Worm (Caenorhabditis elegans) whole organism, L1 larva: Measurements from ENCODE around the gene pch-2.

ENCODE experiments used
- C16A3.4 ChIP-seq: fragments of 150-350 bp; optimal IDR thresholded peaks from 2 replicates; lab custom pipeline; 2014; ENCODE audit warnings: missing biosample characterization, missing genetic modification characterization
- alr-1 ChIP-seq: fragments of 200-800 bp; sonication (Bioruptor generic); optimal IDR thresholded peaks from 2 replicates; lab custom pipeline; 2018; ENCODE audit warnings: borderline replicate concordance, mild to moderate bottlenecking, missing genetic modification characterization, missing compliant biosample characterization
- blmp-1 ChIP-seq: fragments of 150-350 bp; optimal IDR thresholded peaks from 2 replicates; lab custom pipeline; 2014; ENCODE audit warnings: missing biosample characterization, missing genetic modification characterization
- ceh-88 ChIP-seq: fragments of 200-800 bp; sonication (Bioruptor generic); IDR thresholded peaks from 2 replicates; pipeline ENCODE4 v1.3.6; 2022; ENCODE audit warnings: missing genetic modification characterization, missing compliant biosample characterization
- ces-1 ChIP-seq: fragments of 150-350 bp; optimal IDR thresholded peaks from 2 replicates; lab custom pipeline; 2014; ENCODE audit warnings: missing biosample characterization, missing genetic modification reagents, missing genetic modification characterization
- dpl-1 ChIP-seq, 3 experiments: fragments of 150-350 bp in 2 of 3; sonication (generic microtip) in 1 of 3; optimal IDR thresholded peaks; 2 replicates each; lab custom pipeline; 2014 to 2017; ENCODE audit warnings: missing biosample characterization in 3 of 3, missing genetic modification characterization in 3 of 3, missing genetic modification reagents in 3 of 3
- dsc-1 ChIP-seq: sonication (generic microtip); optimal IDR thresholded peaks from 2 replicates; lab custom pipeline; 2016; ENCODE audit warnings: mild to moderate bottlenecking, missing genetic modification characterization, missing compliant biosample characterization
- efl-1 ChIP-seq, 4 experiments: fragments of 150-350 bp; optimal IDR thresholded peaks in 3 of 4; peaks in 1 of 4; 1 replicate in 1 of 4; 2 replicates in 3 of 4; lab custom pipeline; 2014; ENCODE audit warnings: missing biosample characterization in 2 of 4, missing genetic modification characterization in 2 of 4, missing genetic modification reagents in 2 of 4
- elt-2 ChIP-seq: sonication (generic microtip); optimal IDR thresholded peaks from 2 replicates; lab custom pipeline; 2016; ENCODE audit warnings: missing genetic modification characterization, mild to moderate bottlenecking, inconsistent platforms, missing compliant biosample characterization, missing genetic modification reagents
- ets-5 ChIP-seq: fragments of 200-800 bp; sonication (Bioruptor generic); IDR thresholded peaks from 2 replicates; pipeline ENCODE4 v1.3.6; 2022; ENCODE audit warnings: missing genetic modification characterization, missing compliant biosample characterization
- fkh-10 ChIP-seq: sonication (generic microtip); optimal IDR thresholded peaks from 2 replicates; lab custom pipeline; 2017; ENCODE audit warnings: missing biosample characterization, missing genetic modification reagents, missing genetic modification characterization
- fos-1 ChIP-seq: fragments of 150-350 bp; optimal IDR thresholded peaks from 2 replicates; lab custom pipeline; 2014; ENCODE audit warnings: missing biosample characterization, missing genetic modification characterization
- grh-1 ChIP-seq: fragments of 200-800 bp; sonication (Bioruptor generic); IDR thresholded peaks from 2 replicates; pipeline ENCODE4 v1.3.6; 2022; ENCODE audit warnings: missing genetic modification reagents, missing genetic modification characterization, missing compliant biosample characterization
- irx-1 ChIP-seq: sonication (generic microtip); optimal IDR thresholded peaks from 2 replicates; lab custom pipeline; 2016; ENCODE audit warnings: missing genetic modification characterization, missing compliant biosample characterization
- lin-13 ChIP-seq: fragments of 150-350 bp; optimal IDR thresholded peaks from 2 replicates; lab custom pipeline; 2014; ENCODE audit warnings: missing biosample characterization, missing genetic modification reagents, missing genetic modification characterization
- lin-14 ChIP-seq: fragments of 200-800 bp; sonication (Bioruptor generic); optimal IDR thresholded peaks from 2 replicates; lab custom pipeline; 2018; ENCODE audit warnings: mild to moderate bottlenecking, missing genetic modification characterization, moderate library complexity, missing compliant biosample characterization
- lin-15B ChIP-seq: fragments of 150-350 bp; sonication (generic microtip); optimal IDR thresholded peaks from 3 replicates; lab custom pipeline; 2014; ENCODE audit warnings: missing biosample characterization, missing genetic modification characterization
- lin-39 ChIP-seq: fragments of 150-350 bp; optimal IDR thresholded peaks from 2 replicates; lab custom pipeline; 2014; ENCODE audit warnings: missing biosample characterization, missing genetic modification reagents, missing genetic modification characterization
- lir-3 ChIP-seq: sonication (generic microtip); optimal IDR thresholded peaks from 2 replicates; lab custom pipeline; 2016; ENCODE audit warnings: mild to moderate bottlenecking, missing genetic modification characterization, moderate library complexity, missing compliant biosample characterization; ENCODE audit not compliant: poor library complexity
- lsy-2 ChIP-seq, 2 experiments: fragments of 150-350 bp; optimal IDR thresholded peaks; 2 replicates each; lab custom pipeline; 2014; ENCODE audit warnings: missing biosample characterization in 2 of 2, missing genetic modification characterization in 2 of 2
- mef-2 ChIP-seq: fragments of 150-350 bp; optimal IDR thresholded peaks from 2 replicates; lab custom pipeline; 2014; ENCODE audit warnings: missing biosample characterization, missing genetic modification characterization
- mep-1 ChIP-seq: fragments of 150-350 bp; optimal IDR thresholded peaks from 2 replicates; lab custom pipeline; 2014; ENCODE audit warnings: missing biosample characterization, missing genetic modification characterization
- nhr-11 ChIP-seq: fragments of 150-350 bp; optimal IDR thresholded peaks from 2 replicates; lab custom pipeline; 2014; ENCODE audit warnings: missing biosample characterization, missing genetic modification characterization
- nhr-19 ChIP-seq: fragments of 200-800 bp; sonication (Bioruptor generic); conservative IDR thresholded peaks from 2 replicates; pipeline ENCODE4 v1.3.6; 2022; ENCODE audit warnings: missing genetic modification characterization, missing compliant biosample characterization
- nhr-20 ChIP-seq: sonication (generic microtip); optimal IDR thresholded peaks from 2 replicates; lab custom pipeline; 2016; ENCODE audit warnings: mild to moderate bottlenecking, missing genetic modification characterization, missing compliant biosample characterization
- nhr-47 ChIP-seq: sonication (generic microtip); optimal IDR thresholded peaks from 2 replicates; lab custom pipeline; 2016; ENCODE audit warnings: mild to moderate bottlenecking, missing genetic modification characterization, moderate library complexity, missing compliant biosample characterization
- nhr-71 ChIP-seq: sonication (generic microtip); optimal IDR thresholded peaks from 2 replicates; lab custom pipeline; 2016; ENCODE audit warnings: mild to moderate bottlenecking, missing genetic modification characterization, moderate library complexity, missing compliant biosample characterization
- nhr-85 ChIP-seq: sonication (generic microtip); peaks from one replicate; lab custom pipeline; 2016; ENCODE audit warnings: missing genetic modification characterization, inconsistent platforms, missing compliant biosample characterization
- pag-3 ChIP-seq: sonication (generic microtip); optimal IDR thresholded peaks from 2 replicates; lab custom pipeline; 2017; ENCODE audit warnings: missing genetic modification characterization, mild to moderate bottlenecking, missing compliant biosample characterization, antibody characterized with exemption, borderline replicate concordance; ENCODE audit not compliant: insufficient read depth
- rnt-1 ChIP-seq: sonication (generic microtip); optimal IDR thresholded peaks from 2 replicates; lab custom pipeline; 2016; ENCODE audit warnings: mild to moderate bottlenecking, missing genetic modification characterization, moderate library complexity, missing compliant biosample characterization
- skn-1 ChIP-seq: fragments of 150-350 bp; optimal IDR thresholded peaks from 2 replicates; lab custom pipeline; 2014; ENCODE audit warnings: missing biosample characterization, missing genetic modification characterization
- snu-23 ChIP-seq: sonication (generic microtip); optimal IDR thresholded peaks from 2 replicates; lab custom pipeline; 2016; ENCODE audit warnings: missing genetic modification characterization, missing compliant biosample characterization
- sox-4 ChIP-seq: sonication (generic microtip); optimal IDR thresholded peaks from 2 replicates; lab custom pipeline; 2016; ENCODE audit warnings: missing genetic modification characterization, missing compliant biosample characterization
- sptf-1 ChIP-seq: fragments of 150-350 bp; optimal IDR thresholded peaks from 2 replicates; lab custom pipeline; 2014; ENCODE audit warnings: missing biosample characterization, missing genetic modification characterization
- swsn-7 ChIP-seq: sonication (generic microtip); optimal IDR thresholded peaks from 2 replicates; lab custom pipeline; 2016; ENCODE audit warnings: missing genetic modification characterization, missing compliant biosample characterization
- tlp-1 ChIP-seq: fragments of 150-350 bp; optimal IDR thresholded peaks from 2 replicates; lab custom pipeline; 2014; ENCODE audit warnings: missing biosample characterization, missing genetic modification characterization
- unc-30 ChIP-seq: sonication (generic microtip); optimal IDR thresholded peaks from 2 replicates; lab custom pipeline; 2017; ENCODE audit warnings: missing biosample characterization, missing genetic modification characterization
- unc-62 ChIP-seq: fragments of 150-350 bp; optimal IDR thresholded peaks from 2 replicates; lab custom pipeline; 2014; ENCODE audit warnings: missing biosample characterization, missing genetic modification reagents, missing genetic modification characterization
- unc-86 ChIP-seq: sonication (generic microtip); optimal IDR thresholded peaks from 2 replicates; lab custom pipeline; 2016; ENCODE audit warnings: missing genetic modification characterization, missing compliant biosample characterization
- xbp-1 ChIP-seq: sonication (generic microtip); optimal IDR thresholded peaks from 2 replicates; lab custom pipeline; 2016; ENCODE audit warnings: missing genetic modification characterization, missing compliant biosample characterization
- ztf-11 ChIP-seq, 2 experiments: sonication (generic microtip); optimal IDR thresholded peaks; 2 replicates each; lab custom pipeline; 2016 to 2017; ENCODE audit warnings: missing genetic modification characterization in 2 of 2, missing biosample characterization in 1 of 2, missing compliant biosample characterization in 1 of 2

pch-2 gene

DNA sequence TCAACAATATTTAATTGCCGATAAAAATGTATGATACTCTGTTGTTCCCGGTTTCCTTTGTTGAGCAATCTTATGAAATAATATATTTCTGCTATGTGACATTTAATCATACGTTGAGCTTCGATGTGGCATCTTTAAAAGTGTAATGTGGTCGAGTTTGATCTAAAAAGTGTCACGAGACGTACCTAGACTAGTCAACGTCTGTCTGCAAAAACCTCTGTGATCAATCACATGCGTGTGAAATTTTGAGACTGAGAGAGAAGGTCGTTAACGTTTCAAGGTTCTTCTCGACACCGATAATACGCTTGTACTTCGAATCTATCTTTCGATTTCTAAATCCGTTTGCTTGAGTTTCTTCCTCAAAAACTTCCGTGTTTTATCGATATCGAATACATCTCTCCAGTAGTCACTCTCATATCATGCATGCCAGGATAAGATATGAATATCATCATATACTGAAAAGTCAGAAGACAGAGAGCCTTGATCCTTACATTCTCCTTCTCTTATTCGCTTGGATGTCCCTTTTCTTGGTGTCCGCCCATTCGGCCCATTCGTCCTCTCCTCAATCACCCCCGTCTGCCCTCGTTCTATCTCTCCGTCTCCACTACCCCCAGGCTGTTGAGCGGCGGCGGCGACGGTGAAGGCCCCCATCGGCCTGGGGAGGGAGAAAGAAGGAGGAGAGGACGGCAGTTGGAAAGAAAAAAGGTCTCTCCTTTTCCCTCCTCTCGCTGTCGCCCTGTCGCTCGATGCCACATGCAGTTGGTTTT lies 29.7 kb upstream of the pch-2 start (continued):
- TF ChIP-seq nhr-11 (tag; lab: Kevin White, UChicago) (peak; percentile 30), ztf-11 (tag; optimal IDR thresholded peaks at IDR 0.05; lab: Kevin White, UChicago) (peak in 1 of 2 experiments; percentile 12), unc-62 (GFP tag; lab: Kevin White, UChicago) (no peak), mep-1 (tag; lab: Kevin White, UChicago) (peak; percentile 21), irx-1 (tag; lab: Kevin White, UChicago) (peak; percentile 30), sptf-1 (tag; lab: Kevin White, UChicago) (no peak), skn-1 (peak; percentile 43), dsc-1 (tag; lab: Kevin White, UChicago) (peak; percentile 15), lin-15B (tag; lab: Kevin White, UChicago) (peak; percentile 14), lir-3 (tag; lab: Kevin White, UChicago) (peak; percentile 33), swsn-7 (tag; lab: Kevin White, UChicago) (peak; percentile 27), unc-86 (tag; lab: Kevin White, UChicago) (peak; percentile 3), nhr-85 (tag; lab: Kevin White, UChicago) (peak; percentile 92), grh-1 (GFP tag; lab: Robert Waterston, UW) (peak; percentile 70), ceh-88 (GFP tag; lab: Robert Waterston, UW) (no peak; the same call in 1 of the 2 replicates), sox-4 (tag; lab: Kevin White, UChicago) (no peak), unc-30 (tag; lab: Kevin White, UChicago) (no peak), fos-1 (no peak), nhr-20 (peak; percentile 92), blmp-1 (tag; lab: Kevin White, UChicago) (peak; percentile 55)

DNA sequence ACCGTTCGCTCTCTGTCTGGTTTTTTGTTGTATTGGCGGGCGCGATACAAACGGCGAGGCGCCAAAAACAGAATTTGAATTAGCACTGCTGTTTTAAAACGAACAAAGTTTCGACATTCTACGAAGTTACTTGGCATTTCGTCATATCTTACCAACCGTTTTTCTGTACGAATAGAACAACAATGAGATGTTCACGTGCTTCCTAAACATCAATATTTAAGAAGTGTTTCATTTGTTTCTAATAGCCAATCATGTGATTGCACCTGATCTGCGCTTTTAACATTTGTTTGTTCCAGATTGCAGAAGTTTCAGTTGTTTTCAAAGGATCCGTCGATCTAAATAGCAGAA lies 29.1 kb upstream of the pch-2 start:
- TF ChIP-seq snu-23 (GFP tag; lab: Kevin White, UChicago) (no peak), irx-1 (tag; lab: Kevin White, UChicago) (no peak), skn-1 (no peak), ces-1 (GFP tag; lab: Kevin White, UChicago) (no peak), C16A3.4 (no peak), lin-13 (GFP tag; lab: Kevin White, UChicago) (peak; percentile 18), dpl-1 (GFP tag; optimal IDR thresholded peaks at IDR 0.05; lab: Kevin White, UChicago) (peak in 2 of 3 experiments; percentile 6 to 19), nhr-11 (tag; lab: Kevin White, UChicago) (no peak), efl-1 (optimal IDR thresholded peaks at IDR 0.05; lab: Kevin White, UChicago) (no peak), efl-1 (GFP tag; optimal IDR thresholded peaks at IDR 0.05 in 1 of 2; lab: Kevin White, UChicago) (peak in 1 of 2 experiments; percentile 95)

DNA sequence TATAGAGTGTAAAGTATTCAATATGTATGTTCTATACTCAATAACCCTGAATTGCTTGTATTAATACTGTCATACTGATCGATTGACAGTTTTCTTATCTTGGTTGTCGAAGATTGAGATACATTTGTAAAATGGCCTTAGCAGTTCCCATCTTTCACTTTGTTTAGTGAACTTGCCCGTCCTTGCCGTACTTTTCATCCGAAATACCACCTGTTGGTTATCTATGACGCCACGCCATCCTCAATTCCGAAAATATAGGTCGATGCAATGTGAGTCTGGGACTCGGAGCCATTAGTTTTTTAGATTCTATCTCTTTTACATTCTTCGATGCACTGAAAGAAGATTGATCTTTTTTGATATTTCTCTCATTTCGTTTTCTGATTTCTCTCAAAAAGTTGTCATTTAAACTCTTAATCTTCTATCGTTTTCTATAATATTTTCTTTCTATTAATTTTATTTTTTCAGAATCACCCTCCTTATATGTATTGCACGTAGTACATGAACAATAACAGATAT lies 28.6 kb upstream of the pch-2 start, which contains the start of gene ulp-4:
Gene ulp-4 (plus strand): TSS at position 466 of the 516 bp plus-strand sequence.
- peak; percentile 57 for TF ChIP-seq lin-39
- TF ChIP-seq lir-3 (tag; lab: Kevin White, UChicago), result peak; percentile 3
- TF ChIP-seq unc-62 (GFP tag; lab: Kevin White, UChicago), result no peak
- TF ChIP-seq blmp-1 (tag; lab: Kevin White, UChicago), result peak; percentile 26
- peak; percentile 1 for TF ChIP-seq nhr-47 (tag; lab: Kevin White, UChicago)
- TF ChIP-seq lsy-2 (tag; optimal IDR thresholded peaks at IDR 0.05; lab: Kevin White, UChicago), result peak; percentile 49 to 52
- peak; percentile 34 for TF ChIP-seq mep-1 (tag; lab: Kevin White, UChicago)
- no peak for TF ChIP-seq fkh-10
- TF ChIP-seq snu-23 (GFP tag; lab: Kevin White, UChicago), result peak; percentile 3
- TF ChIP-seq nhr-71, result peak; percentile 71
- TF ChIP-seq tlp-1 (tag; lab: Kevin White, UChicago), result no peak
- peak; percentile 82 for TF ChIP-seq nhr-85 (tag; lab: Kevin White, UChicago)
- peak; percentile 64 for TF ChIP-seq rnt-1 (tag; lab: Kevin White, UChicago)
- peak; percentile 3 for TF ChIP-seq xbp-1 (tag; lab: Kevin White, UChicago)
- TF ChIP-seq lin-14 (GFP tag; lab: Kevin White, UChicago), result peak; percentile 63
- no peak for TF ChIP-seq mef-2 (tag; lab: Kevin White, UChicago)
- TF ChIP-seq ets-5 (GFP tag; lab: Robert Waterston, UW), result no peak
- TF ChIP-seq nhr-19 (GFP tag; lab: Robert Waterston, UW), result peak; percentile 49
- peak; percentile 29 for TF ChIP-seq nhr-20
- no peak for TF ChIP-seq pag-3 (tag; lab: Kevin White, UChicago)
- TF ChIP-seq alr-1 (tag; lab: Kevin White, UChicago), result no peak
- no peak for TF ChIP-seq elt-2 (tag; lab: Kevin White, UChicago)
- TF ChIP-seq, all 84 proteins: peak for 14
